7 worm cellular contexts compared by ENCODE assay signal in genomic region chrII:8483124-8483792, ce11.
TF ChIP-seq lines count a peak whose summit lies in the region.

No protein-coding gene starts in this region.

TF ChIP-seq in whole organism, L1 larva, 84 proteins besides CTCF, POLR2A, EP300 and RAD21 (continues in another document):
- TF ChIP-seq lin-15B (tag; optimal IDR thresholded peaks at IDR 0.05; lab: Kevin White, UChicago): no peak
- no peak for TF ChIP-seq mab-9 (GFP tag; IDR thresholded peaks at IDR 0.05; lab: Robert Waterston, UW)
- no peak for TF ChIP-seq ceh-8 (GFP tag; optimal IDR thresholded peaks at IDR 0.05; lab: Kevin White, UChicago)
- peak; percentile 66 for TF ChIP-seq nhr-85 (tag; lab: Kevin White, UChicago)
- TF ChIP-seq snpc-4 (tag; optimal IDR thresholded peaks at IDR 0.05; lab: Kevin White, UChicago): no peak
- no peak for TF ChIP-seq Y116A8C.19 (tag; optimal IDR thresholded peaks at IDR 0.05; lab: Kevin White, UChicago; ENCODE audit: borderline replicate concordance)
- no peak for TF ChIP-seq tbx-2 (tag; optimal IDR thresholded peaks at IDR 0.05; lab: Kevin White, UChicago)
- no peak for TF ChIP-seq mep-1 (tag; optimal IDR thresholded peaks at IDR 0.05; lab: Kevin White, UChicago)
- TF ChIP-seq ceh-63 (GFP tag; optimal IDR thresholded peaks at IDR 0.05; lab: Kevin White, UChicago): no peak
- TF ChIP-seq ceh-82 (tag; optimal IDR thresholded peaks at IDR 0.05; lab: Kevin White, UChicago): peak in 1 of 3 experiments; percentile 34
- TF ChIP-seq ztf-11 (tag; optimal IDR thresholded peaks at IDR 0.05; lab: Kevin White, UChicago): no peak
- TF ChIP-seq lsy-2 (tag; optimal IDR thresholded peaks at IDR 0.05; lab: Kevin White, UChicago): peak; percentile 56 to 93
- TF ChIP-seq nhr-76 (tag; optimal IDR thresholded peaks at IDR 0.05; lab: Kevin White, UChicago): no peak
- TF ChIP-seq aly-2 (tag; optimal IDR thresholded peaks at IDR 0.05; lab: Kevin White, UChicago): no peak

TF ChIP-seq in whole organism, L2 larva, 48 proteins besides CTCF, POLR2A, EP300 and RAD21 (continues in another document):
- TF ChIP-seq crh-2 (tag; optimal IDR thresholded peaks at IDR 0.05; lab: Kevin White, UChicago): peak; percentile 13
- TF ChIP-seq unc-55 (GFP tag; optimal IDR thresholded peaks at IDR 0.05; lab: Kevin White, UChicago): peak; percentile 12
- TF ChIP-seq gmeb-1 (tag; optimal IDR thresholded peaks at IDR 0.05; lab: Kevin White, UChicago): peak; percentile 40
- peak; percentile 26 for TF ChIP-seq nhr-11 (tag; optimal IDR thresholded peaks at IDR 0.05; lab: Kevin White, UChicago)
- peak; percentile 31 for TF ChIP-seq C34F6.9 (tag; optimal IDR thresholded peaks at IDR 0.05; lab: Kevin White, UChicago)
- peak; percentile 11 for TF ChIP-seq F13H6.1 (tag; optimal IDR thresholded peaks at IDR 0.05; lab: Kevin White, UChicago)
- TF ChIP-seq nhr-129 (tag; optimal IDR thresholded peaks at IDR 0.05; lab: Kevin White, UChicago): peak; percentile 51
- no peak for TF ChIP-seq ama-1 (optimal IDR thresholded peaks at IDR 0.05; lab: Kevin White, UChicago)
- no peak for TF ChIP-seq aly-2 (tag; optimal IDR thresholded peaks at IDR 0.05; lab: Kevin White, UChicago)
- TF ChIP-seq elt-1 (tag; optimal IDR thresholded peaks at IDR 0.05; lab: Kevin White, UChicago): no peak
- peak in 1 of 2 experiments; percentile 84 for TF ChIP-seq lsy-2 (tag; optimal IDR thresholded peaks at IDR 0.05; lab: Kevin White, UChicago)
- TF ChIP-seq fos-1 (tag; optimal IDR thresholded peaks at IDR 0.05; lab: Kevin White, UChicago): peak; percentile 20
- no peak for TF ChIP-seq nhr-10 (tag; optimal IDR thresholded peaks at IDR 0.05; lab: Kevin White, UChicago)

TF ChIP-seq in whole organism, L3 larva, 47 proteins besides CTCF, POLR2A, EP300 and RAD21 (continues in another document):
- TF ChIP-seq egl-5 (tag; optimal IDR thresholded peaks at IDR 0.05; lab: Kevin White, UChicago): no peak
- no peak for TF ChIP-seq aly-2 (tag; optimal IDR thresholded peaks at IDR 0.05; lab: Kevin White, UChicago)
- no peak for TF ChIP-seq ceh-16 (tag; optimal IDR thresholded peaks at IDR 0.05; lab: Kevin White, UChicago)
- TF ChIP-seq fkh-10 (GFP tag; optimal IDR thresholded peaks at IDR 0.05; lab: Kevin White, UChicago): no peak
- TF ChIP-seq mml-1 (tag; optimal IDR thresholded peaks at IDR 0.05; lab: Kevin White, UChicago): no peak
- peak; percentile 46 for TF ChIP-seq nfya-1 (tag; optimal IDR thresholded peaks at IDR 0.05; lab: Kevin White, UChicago; ENCODE audit: insufficient read depth)
- no peak for TF ChIP-seq jun-1 (tag; optimal IDR thresholded peaks at IDR 0.05; lab: Kevin White, UChicago)
- TF ChIP-seq unc-62 (GFP tag; optimal IDR thresholded peaks at IDR 0.05; lab: Kevin White, UChicago): no peak
- no peak for TF ChIP-seq ztf-4 (tag; optimal IDR thresholded peaks at IDR 0.05; lab: Kevin White, UChicago)
- TF ChIP-seq ceh-28 (tag; optimal IDR thresholded peaks at IDR 0.05; lab: Kevin White, UChicago): no peak
- TF ChIP-seq nhr-11 (tag; optimal IDR thresholded peaks at IDR 0.05; lab: Kevin White, UChicago): no peak
- TF ChIP-seq ama-1 (optimal IDR thresholded peaks at IDR 0.05; lab: Kevin White, UChicago): no peak
- no peak for TF ChIP-seq sea-2 (GFP tag; optimal IDR thresholded peaks at IDR 0.05; lab: Kevin White, UChicago)
- no peak for TF ChIP-seq nhr-67 (tag; optimal IDR thresholded peaks at IDR 0.05; lab: Kevin White, UChicago)

TF ChIP-seq in whole organism, L4 larva, 104 proteins besides CTCF, POLR2A, EP300 and RAD21 (continues in another document):
- TF ChIP-seq snpc-1.2 (GFP tag; IDR thresholded peaks at IDR 0.05; lab: Robert Waterston, UW) (0 out of 2 replicates have a peak, but pooled peaks have one; percentile 34), daf-16 (GFP tag; optimal IDR thresholded peaks at IDR 0.05; lab: Kevin White, UChicago) (no peak), daf-16 (tag; optimal IDR thresholded peaks at IDR 0.05; lab: Kevin White, UChicago) (peak; percentile 22), dpl-1 (GFP tag; optimal IDR thresholded peaks at IDR 0.05; lab: Kevin White, UChicago) (peak; percentile 23), madf-5 (GFP tag; IDR thresholded peaks at IDR 0.05; lab: Robert Waterston, UW) (no peak), dve-1 (tag; optimal IDR thresholded peaks at IDR 0.05; lab: Kevin White, UChicago; ENCODE audit: insufficient read depth) (peak; percentile 9), pqm-1 (tag; optimal IDR thresholded peaks at IDR 0.05; lab: Kevin White, UChicago) (peak; percentile 42), mxl-3 (GFP tag; optimal IDR thresholded peaks at IDR 0.05; lab: Kevin White, UChicago) (peak; percentile 14), mes-2 (tag; optimal IDR thresholded peaks at IDR 0.05; lab: Kevin White, UChicago; ENCODE audit: poor library complexity, severe bottlenecking) (no peak), dmd-6 (GFP tag; IDR thresholded peaks at IDR 0.05; lab: Robert Waterston, UW) (peak; percentile 26; the same call in 1 of the 2 replicates), T20F7.1 (GFP tag; optimal IDR thresholded peaks at IDR 0.05; lab: Kevin White, UChicago) (peak; percentile 45), nhr-28 (tag; optimal IDR thresholded peaks at IDR 0.05; lab: Kevin White, UChicago) (peak; percentile 99), nhr-11 (tag; optimal IDR thresholded peaks at IDR 0.05; lab: Kevin White, UChicago) (peak; percentile 40)

TF ChIP-seq in whole organism, late embryonic, 69 proteins besides CTCF, POLR2A, EP300 and RAD21:
- TF ChIP-seq tbx-2 (tag; optimal IDR thresholded peaks at IDR 0.05; lab: Kevin White, UChicago): no peak
- no peak for TF ChIP-seq unc-55 (GFP tag; optimal IDR thresholded peaks at IDR 0.05; lab: Kevin White, UChicago)
- TF ChIP-seq elt-2 (tag; optimal IDR thresholded peaks at IDR 0.05; lab: Kevin White, UChicago): no peak
- no peak for TF ChIP-seq hlh-13 (GFP tag; optimal IDR thresholded peaks at IDR 0.05; lab: Kevin White, UChicago)
- peak; percentile 0 for TF ChIP-seq nfya-1 (tag; optimal IDR thresholded peaks at IDR 0.05; lab: Kevin White, UChicago)
- peak; percentile 4 for TF ChIP-seq dve-1 (tag; optimal IDR thresholded peaks at IDR 0.05; lab: Kevin White, UChicago)
- TF ChIP-seq unc-42 (tag; optimal IDR thresholded peaks at IDR 0.05; lab: Kevin White, UChicago): peak; percentile 31

TF ChIP-seq in whole organism, mixed stage, embryonic, 35 proteins besides CTCF, POLR2A, EP300 and RAD21:
- no peak for TF ChIP-seq lin-13 (tag; optimal IDR thresholded peaks at IDR 0.05; lab: Kevin White, UChicago)
- TF ChIP-seq unc-120 (tag; optimal IDR thresholded peaks at IDR 0.05; lab: Kevin White, UChicago; ENCODE audit: poor library complexity, severe bottlenecking): no peak
- no peak for TF ChIP-seq nhr-2 (tag; optimal IDR thresholded peaks at IDR 0.05; lab: Kevin White, UChicago)
- TF ChIP-seq ztf-11 (tag; optimal IDR thresholded peaks at IDR 0.05; lab: Kevin White, UChicago): no peak
- no peak for TF ChIP-seq snpc-4 (tag; optimal IDR thresholded peaks at IDR 0.05; lab: Kevin White, UChicago)
- no peak for TF ChIP-seq cnd-1 (tag; optimal IDR thresholded peaks at IDR 0.05; lab: Kevin White, UChicago)
- no peak for TF ChIP-seq elt-1 (tag; optimal IDR thresholded peaks at IDR 0.05; lab: Kevin White, UChicago; ENCODE audit: borderline replicate concordance, insufficient read depth)
- no peak for TF ChIP-seq unc-62 (GFP tag; optimal IDR thresholded peaks at IDR 0.05; lab: Kevin White, UChicago)
- TF ChIP-seq nhr-76 (tag; optimal IDR thresholded peaks at IDR 0.05; lab: Kevin White, UChicago): no peak
- no peak for TF ChIP-seq mep-1 (tag; optimal IDR thresholded peaks at IDR 0.05; lab: Kevin White, UChicago)
- TF ChIP-seq bed-3 (GFP tag; optimal IDR thresholded peaks at IDR 0.05; lab: Kevin White, UChicago): no peak
- peak; percentile 82 for TF ChIP-seq lsy-2 (tag; optimal IDR thresholded peaks at IDR 0.05; lab: Kevin White, UChicago)
- TF ChIP-seq M03D4.4 (tag; optimal IDR thresholded peaks at IDR 0.05; lab: Kevin White, UChicago): no peak
- peak; percentile 44 for TF ChIP-seq ces-1 (GFP tag; optimal IDR thresholded peaks at IDR 0.05; lab: Kevin White, UChicago)
- no peak for TF ChIP-seq drap-1 (GFP tag; optimal IDR thresholded peaks at IDR 0.05; lab: Kevin White, UChicago)
- no peak for TF ChIP-seq tbx-8 (GFP tag; optimal IDR thresholded peaks at IDR 0.05; lab: Kevin White, UChicago)
- TF ChIP-seq sem-2 (GFP tag; optimal IDR thresholded peaks at IDR 0.05; lab: Kevin White, UChicago): no peak

TF ChIP-seq in whole organism, young adult, 124 proteins besides CTCF, POLR2A, EP300 and RAD21:
- TF ChIP-seq ZK185.1 (tag; optimal IDR thresholded peaks at IDR 0.05; lab: Kevin White, UChicago; ENCODE audit: poor library complexity, severe bottlenecking): no peak
- TF ChIP-seq egl-44 (GFP tag; IDR thresholded peaks at IDR 0.05; lab: Robert Waterston, UW): no peak
- TF ChIP-seq aptf-3 (GFP tag; IDR thresholded peaks at IDR 0.05; lab: Robert Waterston, UW): no peak
- TF ChIP-seq attf-5 (GFP tag; optimal IDR thresholded peaks at IDR 0.05; lab: Kevin White, UChicago): peak; percentile 43
- no peak for TF ChIP-seq ceh-40 (GFP tag; IDR thresholded peaks at IDR 0.05; lab: Robert Waterston, UW)
- TF ChIP-seq cebp-1 (GFP tag; IDR thresholded peaks at IDR 0.05; lab: Robert Waterston, UW): no peak
- TF ChIP-seq cebp-1 (tag; optimal IDR thresholded peaks at IDR 0.05; lab: Kevin White, UChicago): no peak
- peak; percentile 61 for TF ChIP-seq ama-1 (optimal IDR thresholded peaks at IDR 0.05; lab: Kevin White, UChicago)
- no peak for TF ChIP-seq ama-1 (GFP tag; optimal IDR thresholded peaks at IDR 0.05; lab: Kevin White, UChicago)
- no peak for TF ChIP-seq ceh-100 (GFP tag; IDR thresholded peaks at IDR 0.05; lab: Robert Waterston, UW)
- peak; percentile 35 for TF ChIP-seq lsl-1 (GFP tag; optimal IDR thresholded peaks at IDR 0.05; lab: Kevin White, UChicago)
- TF ChIP-seq mcd-1 (GFP tag; IDR thresholded peaks at IDR 0.05; lab: Robert Waterston, UW): peak; percentile 17; the same call in 1 of the 2 replicates
- no peak for TF ChIP-seq akir-1 (GFP tag; optimal IDR thresholded peaks at IDR 0.05; lab: Kevin White, UChicago)
- peak; percentile 24 for TF ChIP-seq nhr-80 (tag; optimal IDR thresholded peaks at IDR 0.05; lab: Kevin White, UChicago)
- TF ChIP-seq fkh-3 (tag; optimal IDR thresholded peaks at IDR 0.05; lab: Kevin White, UChicago): no peak
- peak; percentile 55; the same call in 1 of the 2 replicates for TF ChIP-seq hmg-1.2 (GFP tag; IDR thresholded peaks at IDR 0.05; lab: Robert Waterston, UW)
TF ChIP-seq in whole organism, young adult: peak in this region for 6.
